Worm (Caenorhabditis elegans) whole organism, L2 larva: Measurements from ENCODE around the gene F56A8.5.
"Not testable (repeated sequence)": the region's sequence is repeated elsewhere in the genome, so short reads cannot be mapped to it uniquely, and the experiment has no call there.

Experiments
- ceh-82 ChIP-seq: fragments of 150-350 bp; optimal IDR thresholded peaks from 2 replicates; lab custom pipeline; 2014; ENCODE audit warnings: missing biosample characterization, missing genetic modification characterization
- fos-1 ChIP-seq: fragments of 150-350 bp; optimal IDR thresholded peaks from 2 replicates; lab custom pipeline; 2014; ENCODE audit warnings: missing biosample characterization, missing genetic modification characterization
- lin-39 ChIP-seq: fragments of 150-350 bp; optimal IDR thresholded peaks from 2 replicates; lab custom pipeline; 2014; ENCODE audit warnings: missing biosample characterization, missing genetic modification reagents, missing genetic modification characterization
- nhr-21 ChIP-seq: fragments of 150-350 bp; optimal IDR thresholded peaks from 2 replicates; lab custom pipeline; 2014; ENCODE audit warnings: missing biosample characterization, missing genetic modification characterization
- nhr-77 ChIP-seq: fragments of 150-350 bp; optimal IDR thresholded peaks from 2 replicates; lab custom pipeline; 2014; ENCODE audit warnings: missing biosample characterization, missing genetic modification characterization
- zag-1 ChIP-seq: fragments of 150-350 bp; optimal IDR thresholded peaks from 2 replicates; lab custom pipeline; 2014; ENCODE audit warnings: missing biosample characterization, missing genetic modification characterization

DNA sequence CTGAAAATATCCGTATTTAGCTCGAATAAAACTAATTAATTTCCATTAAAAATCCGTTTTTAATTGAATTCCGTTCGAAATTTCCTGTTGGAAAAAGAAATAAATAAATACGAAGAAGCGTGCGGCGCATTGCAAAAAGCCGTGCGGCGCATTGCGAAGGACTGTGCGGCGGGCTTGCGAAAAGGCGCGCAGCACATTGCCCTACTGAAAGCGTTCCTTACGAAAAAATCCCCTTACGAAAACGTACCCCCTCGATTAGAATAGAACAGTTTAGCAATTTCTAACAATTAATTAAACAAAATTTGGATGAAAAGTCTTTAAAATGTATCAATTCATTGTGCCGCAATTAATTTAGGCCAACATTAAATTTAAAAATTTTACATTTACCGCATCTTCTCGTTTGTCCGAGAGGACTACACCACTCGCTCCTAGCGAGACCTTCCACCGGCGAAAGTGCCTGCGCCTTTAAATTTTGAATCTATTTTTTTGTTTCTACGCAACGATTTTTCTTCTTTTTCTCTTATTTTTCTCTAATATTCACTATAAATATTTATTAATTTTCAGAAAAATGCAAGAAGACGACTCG, 30.7 kb downstream of the F56A8.5 start, which contains the start of gene npp-18:
- TF ChIP-seq ceh-82, nhr-21, nhr-77, zag-1, lin-39 (tag; lab: Kevin White, UChicago): not testable (repeated sequence)
- peak; percentile 33 for TF ChIP-seq fos-1 (tag; lab: Kevin White, UChicago)
